Worm (Caenorhabditis elegans): ENCODE data around the gene Y110A2AL.5.

ce11 chrII:2913505-2913904 lies 49.2 kb downstream of the Y110A2AL.5 start, which contains the start of gene ubc-15:
- TF ChIP-seq unc-130 (GFP tag; optimal IDR thresholded peaks at IDR 0.05): no peak
- no peak for TF ChIP-seq unc-62 (GFP tag; optimal IDR thresholded peaks at IDR 0.05 in 1 of 2)
- no peak for TF ChIP-seq unc-62 (tag; optimal IDR thresholded peaks at IDR 0.05)
- no peak for TF ChIP-seq nhr-76 (tag; optimal IDR thresholded peaks at IDR 0.05)
- no peak for TF ChIP-seq zag-1 (tag; optimal IDR thresholded peaks at IDR 0.05)
- TF ChIP-seq lin-39 (tag; optimal IDR thresholded peaks at IDR 0.05): no peak
- TF ChIP-seq nhr-237 (tag; optimal IDR thresholded peaks at IDR 0.05): no peak
- TF ChIP-seq saeg-2 (GFP tag; IDR thresholded peaks at IDR 0.05): no peak
- TF ChIP-seq zip-11 (GFP tag; IDR thresholded peaks at IDR 0.05): no peak
- no peak for TF ChIP-seq ZK546.5 (tag; optimal IDR thresholded peaks at IDR 0.05)
- no peak for TF ChIP-seq mxl-2 (GFP tag; conservative IDR thresholded peaks at IDR 0.05)

All from whole organism, L4 larva.